Worm (Caenorhabditis elegans): Measurements from ENCODE around the gene ceh-36.

The ceh-36 gene

DNA sequence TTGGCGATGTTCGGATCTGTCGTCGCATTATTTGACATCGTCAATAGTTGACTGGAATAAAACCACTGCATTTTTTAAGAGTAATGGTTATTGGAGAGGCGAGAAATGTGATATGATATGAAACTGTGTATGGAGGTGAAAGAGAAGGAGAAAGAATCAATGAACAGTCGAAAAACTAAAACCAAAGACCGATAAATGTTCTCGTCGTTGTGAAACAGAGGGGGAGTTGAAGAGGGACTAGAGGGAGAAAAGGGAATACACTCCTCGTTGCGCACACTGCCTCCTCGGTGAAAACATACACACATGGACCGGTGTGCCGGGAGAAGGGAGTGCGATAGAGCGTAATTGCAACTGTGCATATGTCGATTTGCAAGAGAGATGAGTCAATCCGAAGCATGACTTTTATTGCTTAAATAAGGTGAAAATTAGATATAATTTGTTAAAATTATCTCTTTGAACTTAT, 16.8 kb downstream of the ceh-36 start, which contains the start of gene sym-4:
sym-4 (minus strand) TSS at position 51 of the 463 bp plus-strand sequence.
- TF ChIP-seq pha-4 (tag; optimal IDR thresholded peaks at IDR 0.05) (peak; percentile 95), ZK546.5 (tag; optimal IDR thresholded peaks at IDR 0.05) (no peak), nhr-28 (tag; optimal IDR thresholded peaks at IDR 0.05) (no peak), mml-1 (tag; optimal IDR thresholded peaks at IDR 0.05) (no peak), fos-1 (tag; optimal IDR thresholded peaks at IDR 0.05) (peak; percentile 63), nhr-23 (tag; optimal IDR thresholded peaks at IDR 0.05) (peak; percentile 93), jun-1 (tag; optimal IDR thresholded peaks at IDR 0.05) (peak; percentile 90), mdl-1 (tag; optimal IDR thresholded peaks at IDR 0.05) (peak; percentile 67), nhr-43 (tag; optimal IDR thresholded peaks at IDR 0.05; ENCODE audit: poor library complexity, severe bottlenecking) (peak; percentile 94), ztf-4 (tag; optimal IDR thresholded peaks at IDR 0.05) (peak; percentile 29), sea-2 (GFP tag; optimal IDR thresholded peaks at IDR 0.05) (no peak), nhr-77 (tag; optimal IDR thresholded peaks at IDR 0.05) (peak; percentile 41), ztf-11 (tag; optimal IDR thresholded peaks at IDR 0.05) (no peak), lin-39 (tag; optimal IDR thresholded peaks at IDR 0.05) (peak; percentile 90), nhr-67 (tag; optimal IDR thresholded peaks at IDR 0.05) (no peak), elt-1 (tag; optimal IDR thresholded peaks at IDR 0.05) (peak; percentile 27), pqm-1 (tag; optimal IDR thresholded peaks at IDR 0.05) (peak; percentile 96), tbx-2 (tag; optimal IDR thresholded peaks at IDR 0.05) (peak; percentile 68), elt-2 (tag; optimal IDR thresholded peaks at IDR 0.05) (peak; percentile 90), snpc-4 (tag; optimal IDR thresholded peaks at IDR 0.05) (peak; percentile 90), R02D3.7 (tag; optimal IDR thresholded peaks at IDR 0.05) (peak; percentile 69), nhr-76 (tag; optimal IDR thresholded peaks at IDR 0.05) (peak; percentile 64), lin-15B (tag; optimal IDR thresholded peaks at IDR 0.05) (peak; percentile 94), ceh-16 (tag; optimal IDR thresholded peaks at IDR 0.05) (no peak), eor-1 (tag; optimal IDR thresholded peaks at IDR 0.05) (no peak), ceh-82 (tag; optimal IDR thresholded peaks at IDR 0.05) (peak; percentile 44), nhr-11 (tag; optimal IDR thresholded peaks at IDR 0.05) (peak; percentile 63), skn-1 (tag; optimal IDR thresholded peaks at IDR 0.05) (peak; percentile 42), fkh-10 (GFP tag; optimal IDR thresholded peaks at IDR 0.05) (peak; percentile 61), daf-12 (tag; optimal IDR thresholded peaks at IDR 0.05) (no peak), hmg-11 (tag; optimal IDR thresholded peaks at IDR 0.05) (peak; percentile 96), egl-27 (tag; optimal IDR thresholded peaks at IDR 0.05) (peak; percentile 50), aly-2 (tag; optimal IDR thresholded peaks at IDR 0.05) (no peak), nfya-1 (tag; optimal IDR thresholded peaks at IDR 0.05; ENCODE audit: insufficient read depth) (peak; percentile 91), unc-62 (GFP tag; optimal IDR thresholded peaks at IDR 0.05) (peak; percentile 58), unc-39 (tag; optimal IDR thresholded peaks at IDR 0.05) (no peak), zag-1 (tag; optimal IDR thresholded peaks at IDR 0.05) (no peak), nhr-12 (tag; optimal IDR thresholded peaks at IDR 0.05) (no peak), nhr-237 (tag; optimal IDR thresholded peaks at IDR 0.05) (no peak), ama-1 (optimal IDR thresholded peaks at IDR 0.05) (peak; percentile 69), egl-5 (tag; optimal IDR thresholded peaks at IDR 0.05) (peak; percentile 61), lsy-12 (tag; optimal IDR thresholded peaks at IDR 0.05) (peak; percentile 80), ceh-28 (tag; optimal IDR thresholded peaks at IDR 0.05) (peak; percentile 88), fkh-2 (tag; optimal IDR thresholded peaks at IDR 0.05) (no peak), elt-3 (tag; optimal IDR thresholded peaks at IDR 0.05) (peak in 2 of 3 experiments; percentile 47 to 85), ceh-9 (tag; optimal IDR thresholded peaks at IDR 0.05) (no peak), nhr-25 (tag; optimal IDR thresholded peaks at IDR 0.05) (peak; percentile 97)

Measured in whole organism, L3 larva.